Worm (Caenorhabditis elegans): ENCODE measurements around the gene Y43F8B.9.
A peak's percentile ranks its signal among the peaks of the same experiment; 100 is the strongest.

Gene Y43F8B.9

ce11 chrV:19529168-19529567 is 51.2 kb downstream of the Y43F8B.9 start (continued):
- TF ChIP-seq die-1 (tag; optimal IDR thresholded peaks at IDR 0.05) (peak; percentile 64), ztf-25 (GFP tag; IDR thresholded peaks at IDR 0.05) (no peak), lin-40 (tag; optimal IDR thresholded peaks at IDR 0.05) (peak; percentile 97), ceh-58 (GFP tag; IDR thresholded peaks at IDR 0.05) (no peak), Y53G8AR.9 (GFP tag; conservative IDR thresholded peaks at IDR 0.05) (peak; percentile 85; the same call in 1 of the 2 replicates), madf-8 (GFP tag; conservative IDR thresholded peaks at IDR 0.05) (no peak), athp-1 (tag; optimal IDR thresholded peaks at IDR 0.05) (no peak), aptf-3 (GFP tag; IDR thresholded peaks at IDR 0.05) (no peak)
